Worm (Caenorhabditis elegans) whole organism, L4 larva: ENCODE measurements around the gene C07D10.5.

ENCODE experiments used
- D1046.2 ChIP-seq: fragments of 200-800 bp; sonication (Bioruptor generic); IDR thresholded peaks from 2 replicates; pipeline ENCODE4 v1.3.6; 2022; ENCODE audit warnings: missing genetic modification characterization, missing compliant biosample characterization
- F26F4.8 ChIP-seq: fragments of 200-800 bp; sonication (Bioruptor generic); conservative IDR thresholded peaks from 2 replicates; pipeline ENCODE4 v1.3.6; 2022; ENCODE audit warnings: missing genetic modification characterization, missing compliant biosample characterization
- F44E2.7 ChIP-seq: fragments of 200-800 bp; sonication (Bioruptor generic); IDR thresholded peaks from 2 replicates; pipeline ENCODE4 v2.1.2; 2022; ENCODE audit warnings: missing genetic modification characterization, missing compliant biosample characterization
- F49E8.2 ChIP-seq: sonication (generic microtip); optimal IDR thresholded peaks from 2 replicates; lab custom pipeline; 2016; ENCODE audit warnings: missing compliant biosample characterization, mild to moderate bottlenecking, missing genetic modification characterization, borderline replicate concordance
- Y5F2A.4 ChIP-seq: fragments of 200-800 bp; sonication (Bioruptor generic); optimal IDR thresholded peaks from 2 replicates; lab custom pipeline; 2018; ENCODE audit warnings: mild to moderate bottlenecking, missing genetic modification characterization, missing compliant biosample characterization
- ZK337.2 ChIP-seq: fragments of 200-800 bp; sonication (Bioruptor generic); IDR thresholded peaks from 2 replicates; pipeline ENCODE4 v1.3.6; 2022; ENCODE audit warnings: missing genetic modification reagents, missing genetic modification characterization, missing compliant biosample characterization
- ZK546.5 ChIP-seq, 2 experiments: sonication (generic microtip); optimal IDR thresholded peaks; 2 replicates each; lab custom pipeline; 2017; ENCODE audit warnings: missing biosample characterization in 2 of 2, missing genetic modification characterization in 2 of 2
- aha-1 ChIP-seq: fragments of 150-350 bp; peaks from one replicate; lab custom pipeline; 2014; ENCODE audit warnings: missing biosample characterization, missing genetic modification characterization
- ceh-20 ChIP-seq: fragments of 200-800 bp; sonication (Bioruptor generic); IDR thresholded peaks from 2 replicates; pipeline ENCODE4 v1.3.6; 2022; ENCODE audit warnings: missing genetic modification reagents, missing genetic modification characterization, missing compliant biosample characterization
- ceh-62 ChIP-seq: sonication (generic microtip); optimal IDR thresholded peaks from 2 replicates; lab custom pipeline; 2017; ENCODE audit warnings: missing biosample characterization, missing genetic modification characterization
- ctbp-1 ChIP-seq: fragments of 200-800 bp; sonication (Bioruptor generic); IDR thresholded peaks from 2 replicates; pipeline ENCODE4 v1.3.6; 2022; ENCODE audit warnings: missing genetic modification reagents, missing genetic modification characterization, missing compliant biosample characterization
- daf-12 ChIP-seq: fragments of 150-350 bp; optimal IDR thresholded peaks from 2 replicates; lab custom pipeline; 2014; ENCODE audit warnings: missing biosample characterization, missing genetic modification reagents, missing genetic modification characterization
- daf-19 ChIP-seq: fragments of 200-800 bp; sonication (Bioruptor generic); conservative IDR thresholded peaks from 2 replicates; pipeline ENCODE4 v1.3.6; 2022; ENCODE audit warnings: missing genetic modification characterization, missing compliant biosample characterization
- dmd-9 ChIP-seq: fragments of 200-800 bp; sonication (Bioruptor generic); IDR thresholded peaks from 2 replicates; pipeline ENCODE4 v1.3.6; 2022; ENCODE audit warnings: missing genetic modification reagents, missing genetic modification characterization, missing compliant biosample characterization
- duxl-1 ChIP-seq: sonication (generic microtip); optimal IDR thresholded peaks from 2 replicates; lab custom pipeline; 2016; ENCODE audit warnings: mild to moderate bottlenecking, missing genetic modification characterization, moderate library complexity, missing compliant biosample characterization; ENCODE audit not compliant: poor library complexity
- egl-27 ChIP-seq: sonication (generic microtip); optimal IDR thresholded peaks from 3 replicates; lab custom pipeline; 2017; ENCODE audit warnings: missing biosample characterization, missing genetic modification reagents, missing genetic modification characterization
- egl-43 ChIP-seq: fragments of 200-800 bp; sonication (Bioruptor generic); IDR thresholded peaks from 2 replicates; pipeline ENCODE4 v1.3.6; 2022; ENCODE audit warnings: missing genetic modification reagents, missing genetic modification characterization, missing compliant biosample characterization
- gei-8 ChIP-seq: fragments of 200-800 bp; sonication (Bioruptor generic); optimal IDR thresholded peaks from 2 replicates; lab custom pipeline; 2018; ENCODE audit warnings: mild to moderate bottlenecking, missing genetic modification characterization, missing compliant biosample characterization
- hlh-11 ChIP-seq: fragments of 200-800 bp; sonication (Bioruptor generic); optimal IDR thresholded peaks from 2 replicates; lab custom pipeline; 2018; ENCODE audit warnings: mild to moderate bottlenecking, missing genetic modification characterization, missing compliant biosample characterization
- hlh-30 ChIP-seq: sonication (generic microtip); optimal IDR thresholded peaks from 2 replicates; lab custom pipeline; 2017; ENCODE audit warnings: antibody characterized with exemption, mild to moderate bottlenecking, missing genetic modification characterization, missing compliant biosample characterization; ENCODE audit not compliant: insufficient read depth
- jun-1 ChIP-seq: fragments of 150-350 bp; optimal IDR thresholded peaks from 2 replicates; lab custom pipeline; 2014; ENCODE audit warnings: missing biosample characterization, missing genetic modification reagents, missing genetic modification characterization
- lin-13 ChIP-seq: fragments of 150-350 bp; optimal IDR thresholded peaks from 2 replicates; lab custom pipeline; 2014; ENCODE audit warnings: missing biosample characterization, missing genetic modification reagents, missing genetic modification characterization
- lin-29 ChIP-seq: fragments of 200-800 bp; sonication (Bioruptor generic); IDR thresholded peaks from 2 replicates; pipeline ENCODE4 v1.3.6; 2022; ENCODE audit warnings: missing genetic modification reagents, missing genetic modification characterization, missing compliant biosample characterization
- lin-38 ChIP-seq: fragments of 200-800 bp; sonication (Bioruptor generic); IDR thresholded peaks from 2 replicates; pipeline ENCODE4 v1.3.6; 2022; ENCODE audit warnings: missing genetic modification reagents, missing genetic modification characterization, missing compliant biosample characterization
- lin-39 ChIP-seq: fragments of 150-350 bp; optimal IDR thresholded peaks from 2 replicates; lab custom pipeline; 2014; ENCODE audit warnings: missing biosample characterization, missing genetic modification reagents, missing genetic modification characterization
- lir-3 ChIP-seq: sonication (generic microtip); optimal IDR thresholded peaks from 2 replicates; lab custom pipeline; 2016; ENCODE audit warnings: mild to moderate bottlenecking, missing genetic modification characterization, missing compliant biosample characterization
- madf-5 ChIP-seq, 2 experiments: fragments of 200-800 bp; sonication (Bioruptor generic); IDR thresholded peaks; 2 replicates each; pipeline ENCODE4 v1.3.6; 2022; ENCODE audit warnings: missing compliant biosample characterization in 2 of 2, missing genetic modification characterization in 2 of 2
- madf-9 ChIP-seq: fragments of 200-800 bp; sonication (Bioruptor generic); conservative IDR thresholded peaks from 2 replicates; pipeline ENCODE4 v1.3.6; 2022; ENCODE audit warnings: missing genetic modification reagents, missing genetic modification characterization, missing compliant biosample characterization
- mdl-1 ChIP-seq, 2 experiments: fragments of 150-350 bp in 1 of 2; sonication (generic microtip) in 1 of 2; optimal IDR thresholded peaks; 2 replicates each; lab custom pipeline; 2014 to 2017; ENCODE audit warnings: missing biosample characterization in 2 of 2, missing genetic modification characterization in 2 of 2
- mdt-29 ChIP-seq: fragments of 200-800 bp; sonication (Bioruptor generic); IDR thresholded peaks from 2 replicates; pipeline ENCODE4 v1.3.6; 2022; ENCODE audit warnings: missing genetic modification reagents, missing genetic modification characterization, missing compliant biosample characterization
- mxl-3 ChIP-seq: fragments of 200-800 bp; sonication (Bioruptor generic); optimal IDR thresholded peaks from 2 replicates; lab custom pipeline; 2018; ENCODE audit warnings: mild to moderate bottlenecking, missing genetic modification characterization, missing compliant biosample characterization
- nhr-10 ChIP-seq: fragments of 150-350 bp; optimal IDR thresholded peaks from 2 replicates; lab custom pipeline; 2014; ENCODE audit warnings: missing biosample characterization, missing genetic modification characterization
- nhr-237 ChIP-seq: sonication (generic microtip); optimal IDR thresholded peaks from 2 replicates; lab custom pipeline; 2017; ENCODE audit warnings: missing biosample characterization, missing genetic modification characterization
- nhr-25 ChIP-seq: sonication (generic microtip); optimal IDR thresholded peaks from 2 replicates; lab custom pipeline; 2017; ENCODE audit warnings: missing genetic modification characterization, mild to moderate bottlenecking, missing compliant biosample characterization, antibody characterized with exemption, moderate library complexity, borderline replicate concordance; ENCODE audit not compliant: insufficient read depth
- nhr-28 ChIP-seq: fragments of 150-350 bp; optimal IDR thresholded peaks from 2 replicates; lab custom pipeline; 2014; ENCODE audit warnings: missing biosample characterization, missing genetic modification characterization
- nhr-48 ChIP-seq: sonication (generic microtip); optimal IDR thresholded peaks from 2 replicates; lab custom pipeline; 2016; ENCODE audit warnings: mild to moderate bottlenecking, missing genetic modification characterization, missing compliant biosample characterization
- nhr-6 ChIP-seq: fragments of 150-350 bp; optimal IDR thresholded peaks from 2 replicates; lab custom pipeline; 2014; ENCODE audit warnings: missing biosample characterization, missing genetic modification characterization
- pha-4 ChIP-seq, 2 experiments: fragments of 150-350 bp in 1 of 2; fragments of 200-800 bp in 1 of 2; sonication (Bioruptor generic) in 1 of 2; IDR thresholded peaks in 1 of 2; optimal IDR thresholded peaks in 1 of 2; 2 replicates each; pipeline versions ENCODE4 v1.3.6 to Lab custom; 2014 to 2022; ENCODE audit warnings: missing genetic modification characterization in 2 of 2, missing genetic modification reagents in 2 of 2, missing biosample characterization in 1 of 2, missing compliant biosample characterization in 1 of 2
- php-3 ChIP-seq: fragments of 200-800 bp; sonication (Bioruptor generic); IDR thresholded peaks from 2 replicates; pipeline ENCODE4 v1.3.6; 2022; ENCODE audit warnings: missing genetic modification reagents, missing genetic modification characterization, missing compliant biosample characterization
- sdz-12 ChIP-seq: fragments of 200-800 bp; sonication (Bioruptor generic); optimal IDR thresholded peaks from 2 replicates; lab custom pipeline; 2018; ENCODE audit warnings: mild to moderate bottlenecking, missing genetic modification characterization, missing compliant biosample characterization
- snpc-1.2 ChIP-seq: fragments of 200-800 bp; sonication (Bioruptor generic); IDR thresholded peaks from 2 replicates; pipeline ENCODE4 v1.3.6; 2022; ENCODE audit warnings: missing genetic modification reagents, missing genetic modification characterization, missing compliant biosample characterization
- unc-39 ChIP-seq: sonication (generic microtip); optimal IDR thresholded peaks from 2 replicates; lab custom pipeline; 2017; ENCODE audit warnings: missing biosample characterization, missing genetic modification characterization
- unc-62 ChIP-seq, 3 experiments: fragments of 150-350 bp in 1 of 3; sonication (generic microtip); optimal IDR thresholded peaks in 2 of 3; peaks in 1 of 3; 1 replicate in 1 of 3; 2 replicates in 2 of 3; lab custom pipeline; 2014 to 2017; ENCODE audit warnings: missing biosample characterization in 3 of 3, missing genetic modification characterization in 3 of 3, missing genetic modification reagents in 3 of 3, missing genotype in 1 of 3
- zag-1 ChIP-seq: fragments of 150-350 bp; optimal IDR thresholded peaks from 2 replicates; lab custom pipeline; 2014; ENCODE audit warnings: missing biosample characterization, missing genetic modification characterization
- zfp-2 ChIP-seq: sonication (generic microtip); optimal IDR thresholded peaks from 2 replicates; lab custom pipeline; 2016; ENCODE audit warnings: mild to moderate bottlenecking, missing genetic modification characterization, missing compliant biosample characterization
- ztf-11 ChIP-seq: fragments of 150-350 bp; optimal IDR thresholded peaks from 2 replicates; lab custom pipeline; 2014; ENCODE audit warnings: missing biosample characterization, missing genetic modification characterization

Gene C07D10.5

ce11 chrII:7341572-7342303 lies 39.6 kb upstream of the C07D10.5 start (continued):
- TF ChIP-seq D1046.2 (GFP tag; lab: Robert Waterston, UW) = no peak
- TF ChIP-seq, all 104 proteins: peak for 6

ce11 chrII:7342884-7343283 lies 38.5 kb upstream of the C07D10.5 start:
- TF ChIP-seq lin-39 (tag; lab: Kevin White, UChicago) = no peak
- no peak for TF ChIP-seq F44E2.7 (GFP tag; lab: Robert Waterston, UW)
- TF ChIP-seq nhr-25 (tag; lab: Kevin White, UChicago) = no peak
- no peak for TF ChIP-seq egl-27
- TF ChIP-seq zag-1 (tag; lab: Kevin White, UChicago) = no peak
- TF ChIP-seq madf-5 (GFP tag; IDR thresholded peaks at IDR 0.05; lab: Robert Waterston, UW) = no peak
- no peak for TF ChIP-seq pha-4 (GFP tag; IDR thresholded peaks at IDR 0.05; lab: Robert Waterston, UW)
- no peak for TF ChIP-seq pha-4 (tag; optimal IDR thresholded peaks at IDR 0.05; lab: Kevin White, UChicago)
- no peak for TF ChIP-seq ceh-62 (tag; lab: Kevin White, UChicago)
- TF ChIP-seq ZK546.5 (tag; optimal IDR thresholded peaks at IDR 0.05; lab: Kevin White, UChicago) = no peak
- peak; percentile 62 for TF ChIP-seq hlh-11
- TF ChIP-seq nhr-6 (tag; lab: Kevin White, UChicago) = no peak
- no peak for TF ChIP-seq jun-1 (tag; lab: Kevin White, UChicago)
- no peak for TF ChIP-seq gei-8 (GFP tag; lab: Kevin White, UChicago)
- no peak for TF ChIP-seq mdt-29 (GFP tag; lab: Robert Waterston, UW)
- no peak for TF ChIP-seq ceh-20 (GFP tag; lab: Robert Waterston, UW)
- TF ChIP-seq unc-62 (GFP tag; optimal IDR thresholded peaks at IDR 0.05 in 1 of 2; lab: Kevin White, UChicago) = peak in 1 of 2 experiments; percentile 98
- TF ChIP-seq unc-62 (tag; optimal IDR thresholded peaks at IDR 0.05; lab: Kevin White, UChicago) = no peak
- TF ChIP-seq lin-13 = no peak
- no peak for TF ChIP-seq nhr-237 (tag; lab: Kevin White, UChicago)
- TF ChIP-seq php-3 (GFP tag; lab: Robert Waterston, UW) = no peak
- TF ChIP-seq snpc-1.2 (GFP tag; lab: Robert Waterston, UW) = no peak
- no peak for TF ChIP-seq F49E8.2 (tag; lab: Kevin White, UChicago)
- TF ChIP-seq ctbp-1 (GFP tag; lab: Robert Waterston, UW) = no peak
- peak; percentile 62 for TF ChIP-seq mxl-3 (GFP tag; lab: Kevin White, UChicago)
- TF ChIP-seq egl-43 (GFP tag; lab: Robert Waterston, UW) = no peak
- no peak for TF ChIP-seq ztf-11
- no peak for TF ChIP-seq lin-38
- TF ChIP-seq ZK337.2 (GFP tag; lab: Robert Waterston, UW) = no peak
- peak; percentile 56 for TF ChIP-seq aha-1
- no peak for TF ChIP-seq duxl-1 (tag; lab: Kevin White, UChicago)
- TF ChIP-seq lin-29 (GFP tag; lab: Robert Waterston, UW) = no peak
- no peak for TF ChIP-seq lir-3 (tag; lab: Kevin White, UChicago)
- no peak for TF ChIP-seq daf-19 (GFP tag; lab: Robert Waterston, UW)
- TF ChIP-seq nhr-10 (tag; lab: Kevin White, UChicago) = no peak
- peak; percentile 74 for TF ChIP-seq nhr-28 (tag; lab: Kevin White, UChicago)
- TF ChIP-seq sdz-12 (GFP tag; lab: Kevin White, UChicago) = no peak
- TF ChIP-seq nhr-48 (tag; lab: Kevin White, UChicago) = peak; percentile 40
- TF ChIP-seq mdl-1 (tag; optimal IDR thresholded peaks at IDR 0.05; lab: Kevin White, UChicago) = peak; percentile 25 to 78
- TF ChIP-seq daf-12 (tag; lab: Kevin White, UChicago) = no peak
- no peak for TF ChIP-seq F26F4.8 (GFP tag; lab: Robert Waterston, UW)
- TF ChIP-seq hlh-30 (tag; lab: Kevin White, UChicago) = peak; percentile 29
- no peak for TF ChIP-seq madf-9 (GFP tag; lab: Robert Waterston, UW)
- no peak for TF ChIP-seq unc-39 (tag; lab: Kevin White, UChicago)
- no peak for TF ChIP-seq zfp-2 (tag; lab: Kevin White, UChicago)
- TF ChIP-seq Y5F2A.4 (GFP tag; lab: Kevin White, UChicago) = no peak
- TF ChIP-seq D1046.2 (GFP tag; lab: Robert Waterston, UW) = no peak
- no peak for TF ChIP-seq dmd-9 (GFP tag; lab: Robert Waterston, UW)
